Fruit fly (Drosophila melanogaster): ENCODE measurements around the gene Prx6a.

Prx6a gene

dm6 chr2L:2872968-2873728 lies 4.9 kb downstream of the Prx6a start:
- no peak for TF ChIP-seq CG34367 (tag; optimal IDR thresholded peaks at IDR 0.05)
- peak; percentile 27 for TF ChIP-seq CG15710 (tag; optimal IDR thresholded peaks at IDR 0.05)
- TF ChIP-seq fd96Ca (GFP tag; IDR thresholded peaks at IDR 0.05) = peak; percentile 48; the same call in 1 of the 3 replicates
- TF ChIP-seq gl (tag; optimal IDR thresholded peaks at IDR 0.05) = no peak
- TF ChIP-seq Ets98B (GFP tag; IDR thresholded peaks at IDR 0.05) = peak; percentile 20; the same call in 1 of the 2 replicates
- no peak for TF ChIP-seq CG17806 (tag; optimal IDR thresholded peaks at IDR 0.05)
- peak; percentile 0 for TF ChIP-seq CG8301 (tag; optimal IDR thresholded peaks at IDR 0.05)
- TF ChIP-seq CG14655 (GFP tag; optimal IDR thresholded peaks at IDR 0.05) = no peak
- TF ChIP-seq Snoo (tag; optimal IDR thresholded peaks at IDR 0.05) = peak; percentile 37
- TF ChIP-seq CG4496 (GFP tag; IDR thresholded peaks at IDR 0.05) = no peak; the same call in 2 of the 3 replicates
- peak; percentile 42 for TF ChIP-seq CG8159 (tag; optimal IDR thresholded peaks at IDR 0.05)
- no peak for TF ChIP-seq D1 (tag; optimal IDR thresholded peaks at IDR 0.05)
- TF ChIP-seq rn (GFP tag; IDR thresholded peaks at IDR 0.05) = no peak
- no peak for TF ChIP-seq CG12605 (GFP tag; IDR thresholded peaks at IDR 0.05)
- TF ChIP-seq Pif1B (GFP tag; optimal IDR thresholded peaks at IDR 0.05) = peak; percentile 1
- TF ChIP-seq Pif1A (GFP tag; optimal IDR thresholded peaks at IDR 0.05) = peak; percentile 22
- TF ChIP-seq CG10348 (GFP tag; IDR thresholded peaks at IDR 0.05) = no peak
- 0 out of 2 replicates have a peak, but pooled peaks have one; percentile 47 for TF ChIP-seq CG32121 (GFP tag; IDR thresholded peaks at IDR 0.05)
- peak; percentile 1 for TF ChIP-seq EcR (GFP tag; optimal IDR thresholded peaks at IDR 0.05)
- TF ChIP-seq CG13204 (GFP tag; optimal IDR thresholded peaks at IDR 0.05) = no peak
- TF ChIP-seq CG9948 (tag; optimal IDR thresholded peaks at IDR 0.05) = peak; percentile 32

DNA sequence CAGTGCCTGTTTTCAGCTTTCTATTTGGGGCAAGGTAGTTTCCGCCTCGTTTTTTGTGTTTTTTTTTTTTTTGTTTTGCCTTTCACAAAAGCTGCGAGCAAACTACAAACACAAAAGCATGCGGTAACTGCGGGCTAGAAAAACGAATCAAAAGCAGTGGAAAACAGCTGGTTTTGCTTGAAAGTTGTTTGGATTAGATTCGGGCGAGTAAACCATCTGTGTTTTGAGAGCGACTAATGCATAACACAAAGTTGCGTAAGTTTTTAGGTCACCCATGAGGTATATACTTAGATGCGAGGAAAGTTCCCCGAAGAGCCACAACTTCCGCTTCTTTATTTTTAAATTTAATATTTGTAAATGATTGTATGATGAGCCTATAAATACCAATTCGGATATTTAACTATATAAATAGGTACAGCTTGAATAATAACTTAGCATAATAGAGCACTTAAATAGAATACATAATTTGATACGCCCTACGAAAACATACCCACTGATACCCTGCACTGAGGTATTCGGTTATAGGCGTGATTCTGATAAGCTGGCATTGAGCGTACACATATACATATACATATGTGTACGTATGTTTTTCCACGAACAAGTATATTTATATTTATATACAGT lies 5.6 kb downstream of the Prx6a start:
- no peak for TF ChIP-seq Pif1B (GFP tag; optimal IDR thresholded peaks at IDR 0.05)
- no peak for TF ChIP-seq CG8301 (tag; optimal IDR thresholded peaks at IDR 0.05)
- TF ChIP-seq Ets98B (GFP tag; IDR thresholded peaks at IDR 0.05) = peak; percentile 32; the same call in 1 of the 2 replicates

DNA sequence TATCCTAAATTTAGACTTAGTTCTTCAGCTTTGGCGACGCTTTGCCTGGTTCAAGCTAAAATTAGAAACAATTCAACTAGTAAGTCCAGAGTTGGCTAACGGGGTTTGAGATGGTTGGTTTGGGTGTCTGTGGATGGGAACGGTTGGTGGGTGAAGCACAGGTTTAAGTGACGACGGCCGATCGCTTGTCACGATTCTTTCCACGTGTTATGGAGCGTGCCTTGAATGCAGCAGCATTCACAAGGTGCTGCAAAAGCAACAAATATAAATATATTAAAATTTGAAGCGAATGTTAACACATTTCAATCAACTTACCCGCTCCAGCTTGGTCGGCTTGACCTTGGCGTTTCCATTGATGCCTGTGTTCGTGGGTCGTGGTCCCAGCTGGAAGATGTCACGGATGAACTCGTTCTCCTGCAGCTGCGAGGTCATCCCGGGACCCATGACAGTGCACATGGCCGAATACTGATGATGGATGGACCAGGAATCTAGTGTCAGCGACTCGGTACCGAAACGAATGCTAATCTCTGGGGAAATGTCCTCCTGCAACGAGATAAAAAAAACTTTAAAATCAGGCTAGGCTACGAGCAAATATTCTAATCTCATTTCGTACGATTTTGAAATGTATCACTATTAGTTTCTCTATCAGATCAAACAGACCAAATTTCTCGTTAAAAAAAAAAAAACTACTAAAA lies 8.9 kb downstream of the Prx6a start, which contains the start of gene CG8813:
TSS of gene CG8813 (plus strand) at position 645 of the 695 bp plus-strand sequence.
- TF ChIP-seq CG8301 (tag; optimal IDR thresholded peaks at IDR 0.05) (no peak), rn (GFP tag; IDR thresholded peaks at IDR 0.05) (no peak), CG14655 (GFP tag; optimal IDR thresholded peaks at IDR 0.05) (no peak), CG10348 (GFP tag; IDR thresholded peaks at IDR 0.05) (no peak), CG9948 (tag; optimal IDR thresholded peaks at IDR 0.05) (no peak), D1 (tag; optimal IDR thresholded peaks at IDR 0.05) (no peak), CG34367 (tag; optimal IDR thresholded peaks at IDR 0.05) (no peak), Pif1A (GFP tag; optimal IDR thresholded peaks at IDR 0.05) (no peak), Pif1B (GFP tag; optimal IDR thresholded peaks at IDR 0.05) (no peak), Snoo (tag; optimal IDR thresholded peaks at IDR 0.05) (no peak)

dm6 chr2L:2865560-2866309 lies 12.3 kb downstream of the Prx6a start:
- no peak for TF ChIP-seq CG15710 (tag; optimal IDR thresholded peaks at IDR 0.05)
- no peak for TF ChIP-seq Pif1A (GFP tag; optimal IDR thresholded peaks at IDR 0.05)
- no peak for TF ChIP-seq CG34367 (tag; optimal IDR thresholded peaks at IDR 0.05)
- no peak for TF ChIP-seq CG14655 (GFP tag; optimal IDR thresholded peaks at IDR 0.05)
- TF ChIP-seq CG13204 (GFP tag; optimal IDR thresholded peaks at IDR 0.05) = no peak
- TF ChIP-seq CG4496 (GFP tag; IDR thresholded peaks at IDR 0.05) = no peak
- TF ChIP-seq CG10348 (GFP tag; IDR thresholded peaks at IDR 0.05) = no peak
- no peak for TF ChIP-seq Ets98B (GFP tag; IDR thresholded peaks at IDR 0.05)
- no peak for TF ChIP-seq CG12605 (GFP tag; IDR thresholded peaks at IDR 0.05)
- no peak for TF ChIP-seq CG9948 (tag; optimal IDR thresholded peaks at IDR 0.05)
- no peak for TF ChIP-seq EcR (GFP tag; optimal IDR thresholded peaks at IDR 0.05)
- no peak for TF ChIP-seq CG17806 (tag; optimal IDR thresholded peaks at IDR 0.05)
- TF ChIP-seq rn (GFP tag; IDR thresholded peaks at IDR 0.05) = no peak
- TF ChIP-seq CG32121 (GFP tag; IDR thresholded peaks at IDR 0.05) = no peak

- no peak for TF ChIP-seq CG10348 (GFP tag; IDR thresholded peaks at IDR 0.05)
- TF ChIP-seq CG13204 (GFP tag; optimal IDR thresholded peaks at IDR 0.05) = no peak
- no peak for TF ChIP-seq Pif1A (GFP tag; optimal IDR thresholded peaks at IDR 0.05)
- no peak for TF ChIP-seq CG12605 (GFP tag; IDR thresholded peaks at IDR 0.05)
- TF ChIP-seq EcR (GFP tag; optimal IDR thresholded peaks at IDR 0.05) = no peak
- no peak for TF ChIP-seq Pif1B (GFP tag; optimal IDR thresholded peaks at IDR 0.05)
- TF ChIP-seq CG17806 (tag; optimal IDR thresholded peaks at IDR 0.05) = no peak
- TF ChIP-seq CG8159 (tag; optimal IDR thresholded peaks at IDR 0.05) = no peak
- no peak for TF ChIP-seq fd96Ca (GFP tag; IDR thresholded peaks at IDR 0.05)
- TF ChIP-seq gl (tag; optimal IDR thresholded peaks at IDR 0.05) = no peak
- TF ChIP-seq CG8301 (tag; optimal IDR thresholded peaks at IDR 0.05) = no peak
- no peak for TF ChIP-seq CG14655 (GFP tag; optimal IDR thresholded peaks at IDR 0.05)
- no peak for TF ChIP-seq CG15710 (tag; optimal IDR thresholded peaks at IDR 0.05)
- no peak for TF ChIP-seq CG32121 (GFP tag; IDR thresholded peaks at IDR 0.05)
- no peak for TF ChIP-seq rn (GFP tag; IDR thresholded peaks at IDR 0.05)
- TF ChIP-seq Ets98B (GFP tag; IDR thresholded peaks at IDR 0.05) = no peak
- TF ChIP-seq Snoo (tag; optimal IDR thresholded peaks at IDR 0.05) = no peak
- TF ChIP-seq D1 (tag; optimal IDR thresholded peaks at IDR 0.05) = no peak
- TF ChIP-seq CG34367 (tag; optimal IDR thresholded peaks at IDR 0.05) = no peak
Measured at dm6 chr2L:2864601-2865000, 13.4 kb downstream of the Prx6a start.
